Fruit fly (Drosophila melanogaster) whole organism: ENCODE data around the gene CG42232.
A peak's percentile ranks its signal among the peaks of the same experiment; 100 is the strongest.

Experiments
- CG8478 ChIP-seq: fragments of >200 bp; optimal IDR thresholded peaks from 2 replicates; lab custom pipeline; 2018; ENCODE audit warnings: inconsistent platforms
- Dll ChIP-seq: fragments of >200 bp; optimal IDR thresholded peaks from 2 replicates; lab custom pipeline; 2017
- EcR ChIP-seq, 2 experiments: fragments of >200 bp; optimal IDR thresholded peaks; 2 replicates each; lab custom pipeline; 2017; ENCODE audit warnings: missing biosample characterization in 2 of 2, missing genetic modification characterization in 2 of 2, missing genetic modification reagents in 2 of 2
- pan ChIP-seq: fragments of >200 bp; optimal IDR thresholded peaks from 2 replicates; lab custom pipeline; 2017
- psq ChIP-seq: fragments of >200 bp; optimal IDR thresholded peaks from 2 replicates; lab custom pipeline; 2017
- usp ChIP-seq: fragments of >200 bp; optimal IDR thresholded peaks from 2 replicates; lab custom pipeline; 2017; ENCODE audit warnings: missing biosample characterization, missing genetic modification characterization, mixed read lengths

CG42232 gene

dm6 chr3R:16454192-16454591 lies 15.3 kb downstream of the CG42232 start, which contains the start of gene CG10405:
Gene CG10405, plus strand, starts transcription at chr3R:16454492.
- TF ChIP-seq Dll (lab: Kevin White, UChicago) = no peak
- no peak for TF ChIP-seq EcR (GFP tag; optimal IDR thresholded peaks at IDR 0.05; lab: Kevin White, UChicago)
- no peak for TF ChIP-seq CG8478 (lab: Kevin White, UChicago)
- no peak for TF ChIP-seq usp (GFP tag; lab: Kevin White, UChicago)
- TF ChIP-seq psq (lab: Kevin White, UChicago) = no peak
- TF ChIP-seq pan (lab: Kevin White, UChicago) = no peak

- TF ChIP-seq usp (GFP tag; lab: Kevin White, UChicago) (no peak), EcR (GFP tag; optimal IDR thresholded peaks at IDR 0.05; lab: Kevin White, UChicago) (no peak), Dll (lab: Kevin White, UChicago) (no peak), pan (lab: Kevin White, UChicago) (no peak), CG8478 (lab: Kevin White, UChicago) (no peak), psq (lab: Kevin White, UChicago) (no peak)
These were observed 15.9 kb downstream of the CG42232 start, which contains the start of gene Pak3 for dm6 chr3R:16453597-16453996. Gene Pak3, minus strand, starts transcription at chr3R:16453821.

- no peak for TF ChIP-seq Dll (lab: Kevin White, UChicago)
- TF ChIP-seq CG8478 (lab: Kevin White, UChicago) = peak; percentile 53
- TF ChIP-seq psq (lab: Kevin White, UChicago) = no peak
- TF ChIP-seq pan (lab: Kevin White, UChicago) = no peak
- TF ChIP-seq usp (GFP tag; lab: Kevin White, UChicago) = no peak
- TF ChIP-seq EcR (GFP tag; optimal IDR thresholded peaks at IDR 0.05; lab: Kevin White, UChicago) = no peak
These were observed 16.4 kb downstream of the CG42232 start for dm6 chr3R:16452954-16453587.

- TF ChIP-seq usp (GFP tag; lab: Kevin White, UChicago) = no peak
- peak in 1 of 2 experiments; percentile 34 for TF ChIP-seq EcR (GFP tag; optimal IDR thresholded peaks at IDR 0.05; lab: Kevin White, UChicago)
- TF ChIP-seq Dll (lab: Kevin White, UChicago) = no peak
These were observed 20.1 kb downstream of the CG42232 start for dm6 chr3R:16449187-16449973.

- TF ChIP-seq EcR (GFP tag; optimal IDR thresholded peaks at IDR 0.05; lab: Kevin White, UChicago) = no peak
- TF ChIP-seq CG8478 (lab: Kevin White, UChicago) = no peak
- TF ChIP-seq psq (lab: Kevin White, UChicago) = no peak
- no peak for TF ChIP-seq pan (lab: Kevin White, UChicago)
- no peak for TF ChIP-seq usp (GFP tag; lab: Kevin White, UChicago)
- no peak for TF ChIP-seq Dll (lab: Kevin White, UChicago)
These were observed 20.9 kb downstream of the CG42232 start for dm6 chr3R:16448378-16449134.

- TF ChIP-seq Dll (lab: Kevin White, UChicago) (no peak), EcR (GFP tag; optimal IDR thresholded peaks at IDR 0.05; lab: Kevin White, UChicago) (no peak), usp (GFP tag; lab: Kevin White, UChicago) (no peak), CG8478 (lab: Kevin White, UChicago) (no peak), pan (lab: Kevin White, UChicago) (no peak), psq (lab: Kevin White, UChicago) (no peak)
These were observed 21.9 kb downstream of the CG42232 start for dm6 chr3R:16447448-16448045.

dm6 chr3R:16446836-16447235 lies 22.6 kb downstream of the CG42232 start:
- TF ChIP-seq usp (GFP tag; lab: Kevin White, UChicago) (no peak), psq (lab: Kevin White, UChicago) (no peak), pan (lab: Kevin White, UChicago) (no peak), EcR (GFP tag; optimal IDR thresholded peaks at IDR 0.05; lab: Kevin White, UChicago) (no peak), Dll (lab: Kevin White, UChicago) (no peak), CG8478 (lab: Kevin White, UChicago) (no peak)

- TF ChIP-seq EcR (GFP tag; optimal IDR thresholded peaks at IDR 0.05; lab: Kevin White, UChicago) = no peak
- no peak for TF ChIP-seq CG8478 (lab: Kevin White, UChicago)
- TF ChIP-seq pan (lab: Kevin White, UChicago) = no peak
- TF ChIP-seq usp (GFP tag; lab: Kevin White, UChicago) = no peak
- TF ChIP-seq psq (lab: Kevin White, UChicago) = no peak
- no peak for TF ChIP-seq Dll (lab: Kevin White, UChicago)
These were observed 26.5 kb downstream of the CG42232 start, which contains the start of the genes Ttc1 and CG14882 for dm6 chr3R:16442937-16443336. Gene Ttc1, minus strand, starts transcription at chr3R:16443007. Gene CG14882, plus strand, starts transcription at chr3R:16443207.

- no peak for TF ChIP-seq CG8478 (lab: Kevin White, UChicago)
- no peak for TF ChIP-seq Dll (lab: Kevin White, UChicago)
- no peak for TF ChIP-seq pan (lab: Kevin White, UChicago)
- no peak for TF ChIP-seq usp (GFP tag; lab: Kevin White, UChicago)
- no peak for TF ChIP-seq EcR (GFP tag; optimal IDR thresholded peaks at IDR 0.05; lab: Kevin White, UChicago)
- no peak for TF ChIP-seq psq (lab: Kevin White, UChicago)
These were observed 28.0 kb downstream of the CG42232 start, which contains the start of gene ema for dm6 chr3R:16441367-16441923. Gene ema, minus strand, starts transcription at chr3R:16441661.
